Worm (Caenorhabditis elegans) whole organism, young adult: ENCODE results near the gene C09E9.1.
A peak's percentile ranks its signal among the peaks of the same experiment; 100 is the strongest.

Source experiments
- B0035.1 ChIP-seq: sonication (generic microtip); optimal IDR thresholded peaks from 2 replicates; lab custom pipeline; 2016; ENCODE audit warnings: missing genetic modification characterization, mild to moderate bottlenecking, missing compliant biosample characterization, missing genotype, missing genetic modification reagents
- B0261.1 ChIP-seq: sonication (generic microtip); optimal IDR thresholded peaks from 2 replicates; lab custom pipeline; 2016; ENCODE audit warnings: mild to moderate bottlenecking, missing genetic modification characterization, moderate library complexity, missing compliant biosample characterization
- B0336.3 ChIP-seq: fragments of 200-800 bp; sonication (Bioruptor generic); IDR thresholded peaks from 2 replicates; pipeline ENCODE4 v1.3.6; 2022; ENCODE audit warnings: missing genetic modification characterization, missing compliant biosample characterization
- F33H1.4 ChIP-seq: fragments of 200-800 bp; sonication (Bioruptor generic); IDR thresholded peaks from 2 replicates; pipeline ENCODE4 v1.3.6; 2022; ENCODE audit warnings: missing genetic modification reagents, missing genetic modification characterization, missing compliant biosample characterization
- F49E8.2 ChIP-seq: sonication (generic microtip); optimal IDR thresholded peaks from 3 replicates; lab custom pipeline; 2017; ENCODE audit warnings: missing genetic modification characterization, mild to moderate bottlenecking, missing compliant biosample characterization, antibody characterized with exemption, moderate library complexity; ENCODE audit not compliant: insufficient read depth
- F57A8.1 ChIP-seq: fragments of 200-800 bp; sonication (Bioruptor generic); optimal IDR thresholded peaks from 2 replicates; lab custom pipeline; 2018; ENCODE audit warnings: mild to moderate bottlenecking, missing genetic modification characterization, moderate library complexity, missing compliant biosample characterization
- K12H6.12 ChIP-seq: fragments of 200-800 bp; sonication (Bioruptor generic); optimal IDR thresholded peaks from 2 replicates; lab custom pipeline; 2018; ENCODE audit warnings: mild to moderate bottlenecking, missing genetic modification characterization, missing compliant biosample characterization
- Y67H2A.10 ChIP-seq: fragments of 200-800 bp; sonication (Bioruptor generic); conservative IDR thresholded peaks from 2 replicates; pipeline ENCODE4 v1.3.6; 2022; ENCODE audit warnings: missing genetic modification reagents, missing genetic modification characterization, missing compliant biosample characterization
- ZK185.1 ChIP-seq: sonication (generic microtip); optimal IDR thresholded peaks from 2 replicates; lab custom pipeline; 2016; ENCODE audit warnings: mild to moderate bottlenecking, missing genetic modification characterization, missing compliant biosample characterization; ENCODE audit not compliant: poor library complexity, severe bottlenecking
- aptf-2 ChIP-seq: fragments of 200-800 bp; sonication (Bioruptor generic); conservative IDR thresholded peaks from 2 replicates; pipeline ENCODE4 v1.3.6; 2022; ENCODE audit warnings: missing genetic modification reagents, missing genetic modification characterization, missing compliant biosample characterization
- attf-3 ChIP-seq: fragments of 200-800 bp; sonication (Bioruptor generic); conservative IDR thresholded peaks from 2 replicates; pipeline ENCODE4 v1.3.6; 2022; ENCODE audit warnings: missing genetic modification reagents, missing genetic modification characterization, missing compliant biosample characterization
- ceh-100 ChIP-seq: fragments of 200-800 bp; sonication (Bioruptor generic); IDR thresholded peaks from 2 replicates; pipeline ENCODE4 v1.3.6; 2022; ENCODE audit warnings: missing genetic modification reagents, missing genetic modification characterization, missing compliant biosample characterization
- ceh-27 ChIP-seq: fragments of 200-800 bp; sonication (Bioruptor generic); optimal IDR thresholded peaks from 2 replicates; lab custom pipeline; 2018; ENCODE audit warnings: mild to moderate bottlenecking, missing genetic modification characterization, moderate library complexity, missing compliant biosample characterization
- chd-7 ChIP-seq: sonication (generic microtip); optimal IDR thresholded peaks from 2 replicates; lab custom pipeline; 2016; ENCODE audit warnings: mild to moderate bottlenecking, missing genetic modification characterization, moderate library complexity, missing compliant biosample characterization
- dox-1 ChIP-seq: fragments of 200-800 bp; sonication (Bioruptor generic); IDR thresholded peaks from 2 replicates; pipeline ENCODE4 v1.3.6; 2022; ENCODE audit warnings: missing genetic modification reagents, missing genetic modification characterization, missing compliant biosample characterization
- efl-1 ChIP-seq: fragments of 150-350 bp; optimal IDR thresholded peaks from 2 replicates; lab custom pipeline; 2014; ENCODE audit warnings: missing biosample characterization, missing genetic modification reagents, missing genetic modification characterization
- egrh-3 ChIP-seq: fragments of 200-800 bp; sonication (Bioruptor generic); IDR thresholded peaks from 2 replicates; pipeline ENCODE4 v1.3.6; 2022; ENCODE audit warnings: missing genetic modification reagents, missing genetic modification characterization, missing compliant biosample characterization
- hmg-20 ChIP-seq: fragments of 200-800 bp; sonication (Bioruptor generic); IDR thresholded peaks from 2 replicates; pipeline ENCODE4 v1.3.6; 2022; ENCODE audit warnings: missing genetic modification reagents, missing genetic modification characterization, missing compliant biosample characterization
- lag-1 ChIP-seq: fragments of 200-800 bp; sonication (Bioruptor generic); IDR thresholded peaks from 2 replicates; pipeline ENCODE4 v1.3.6; 2022; ENCODE audit warnings: missing genetic modification reagents, missing genetic modification characterization, missing compliant biosample characterization
- lir-1 ChIP-seq: fragments of 200-800 bp; sonication (Bioruptor generic); conservative IDR thresholded peaks from 2 replicates; pipeline ENCODE4 v1.3.6; 2022; ENCODE audit warnings: missing genetic modification reagents, missing genetic modification characterization, missing compliant biosample characterization
- lsy-27 ChIP-seq: sonication (generic microtip); optimal IDR thresholded peaks from 2 replicates; lab custom pipeline; 2017; ENCODE audit warnings: missing genetic modification characterization, mild to moderate bottlenecking, missing compliant biosample characterization, antibody characterized with exemption, missing genotype, borderline replicate concordance; ENCODE audit not compliant: insufficient read depth
- madf-3 ChIP-seq: fragments of 200-800 bp; sonication (Bioruptor generic); IDR thresholded peaks from 2 replicates; pipeline ENCODE4 v1.3.6; 2022; ENCODE audit warnings: missing genetic modification reagents, missing genetic modification characterization, missing compliant biosample characterization
- madf-6 ChIP-seq: fragments of 200-800 bp; sonication (Bioruptor generic); IDR thresholded peaks from 2 replicates; pipeline ENCODE4 v1.3.6; 2022; ENCODE audit warnings: missing genetic modification reagents, missing genetic modification characterization, missing compliant biosample characterization
- mcd-1 ChIP-seq: fragments of 200-800 bp; sonication (Bioruptor generic); IDR thresholded peaks from 2 replicates; pipeline ENCODE4 v1.3.6; 2022; ENCODE audit warnings: missing genetic modification reagents, missing genetic modification characterization, missing compliant biosample characterization
- nfya-2 ChIP-seq: fragments of 200-800 bp; sonication (Bioruptor generic); IDR thresholded peaks from 2 replicates; pipeline ENCODE4 v1.3.6; 2022; ENCODE audit warnings: missing genetic modification reagents, missing genetic modification characterization, missing compliant biosample characterization
- nhr-179 ChIP-seq: sonication (generic microtip); optimal IDR thresholded peaks from 2 replicates; lab custom pipeline; 2016; ENCODE audit warnings: mild to moderate bottlenecking, missing genetic modification characterization, missing compliant biosample characterization
- nhr-27 ChIP-seq: fragments of 200-800 bp; sonication (Bioruptor generic); optimal IDR thresholded peaks from 2 replicates; lab custom pipeline; 2018; ENCODE audit warnings: mild to moderate bottlenecking, missing genetic modification characterization, moderate library complexity, missing compliant biosample characterization
- sdz-38 ChIP-seq: sonication (generic microtip); optimal IDR thresholded peaks from 2 replicates; lab custom pipeline; 2016; ENCODE audit warnings: missing genotype, missing genetic modification characterization, missing compliant biosample characterization
- snpc-1.1 ChIP-seq: sonication (generic microtip); optimal IDR thresholded peaks from 2 replicates; lab custom pipeline; 2017; ENCODE audit warnings: missing genetic modification characterization, mild to moderate bottlenecking, missing compliant biosample characterization, antibody characterized with exemption, moderate library complexity, missing genotype, missing genetic modification reagents; ENCODE audit not compliant: insufficient read depth
- tbx-9 ChIP-seq: sonication (generic microtip); optimal IDR thresholded peaks from 2 replicates; lab custom pipeline; 2016; ENCODE audit warnings: borderline replicate concordance, missing genetic modification characterization, inconsistent platforms, missing compliant biosample characterization
- zfh-2 ChIP-seq: fragments of 200-800 bp; sonication (Bioruptor generic); conservative IDR thresholded peaks from 2 replicates; pipeline ENCODE4 v1.3.6; 2022; ENCODE audit warnings: missing genetic modification reagents, missing genetic modification characterization, missing compliant biosample characterization
- zim-3 ChIP-seq: sonication (generic microtip); optimal IDR thresholded peaks from 2 replicates; lab custom pipeline; 2017; ENCODE audit warnings: mild to moderate bottlenecking, missing genetic modification characterization, moderate library complexity, missing compliant biosample characterization

C09E9.1 gene

DNA sequence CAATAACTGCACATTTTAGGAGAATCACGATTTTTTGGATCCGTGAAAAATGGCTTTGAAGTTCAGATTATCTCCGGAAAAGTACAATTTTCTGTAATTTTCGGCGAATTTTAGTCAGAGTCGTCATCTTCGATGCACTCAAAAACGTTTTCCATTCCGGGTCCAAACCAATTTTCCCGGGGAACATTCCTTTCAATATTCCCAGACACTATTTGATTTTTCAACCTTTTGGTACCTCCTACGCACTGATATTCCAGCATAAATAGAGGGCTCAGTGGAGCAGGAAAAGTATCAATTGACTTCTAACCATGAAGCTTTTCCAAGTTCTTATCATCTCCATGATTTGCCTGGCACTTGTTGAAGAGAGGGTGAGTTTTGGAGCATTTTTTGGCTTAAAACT lies 43.1 kb upstream of the C09E9.1 start, which contains the start of gene W09G12.6:
TSS of gene W09G12.6 (plus strand) at position 301 of the 400 bp plus-strand sequence.
- TF ChIP-seq zim-3 (no peak), B0336.3 (GFP tag; lab: Robert Waterston, UW) (no peak), lsy-27 (no peak), sdz-38 (no peak), nhr-27 (tag; lab: Kevin White, UChicago) (no peak), B0261.1 (tag; lab: Kevin White, UChicago) (no peak), K12H6.12 (no peak), chd-7 (tag; lab: Kevin White, UChicago) (no peak), aptf-2 (GFP tag; lab: Robert Waterston, UW) (no peak)

DNA sequence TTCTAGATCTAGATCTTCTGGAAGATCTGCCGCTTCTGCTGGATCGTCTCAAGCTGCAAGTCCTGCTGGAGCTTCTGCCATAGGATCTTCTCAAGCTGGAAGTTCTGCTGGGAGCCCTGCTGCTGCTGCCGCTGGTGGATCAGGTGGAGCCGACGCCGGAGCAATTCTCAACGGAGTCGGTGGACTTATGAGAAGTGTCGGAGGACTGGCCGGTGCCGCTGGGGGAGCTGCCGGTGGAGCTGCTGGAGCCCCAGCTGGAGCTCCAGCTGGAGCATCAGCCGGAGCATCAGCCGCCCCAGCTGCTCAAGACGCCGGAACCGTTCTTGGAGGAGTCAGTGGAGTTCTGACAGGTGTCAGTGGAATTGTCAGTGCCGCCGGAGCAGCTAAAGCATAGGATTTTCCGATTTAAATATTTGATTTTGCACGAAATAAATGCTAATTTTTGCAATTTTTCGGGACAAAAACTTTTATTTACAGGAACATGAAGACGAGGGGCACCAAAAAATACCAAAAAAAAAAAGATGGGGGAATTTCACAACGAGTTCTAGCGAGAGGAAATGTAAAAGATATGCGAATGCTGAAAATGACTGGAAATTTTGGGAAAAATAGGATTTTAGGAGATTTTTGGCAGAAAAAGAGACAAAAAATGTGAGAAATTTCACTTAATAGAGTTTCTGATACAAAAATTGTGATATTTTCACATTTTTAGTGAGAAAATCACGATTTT lies 42.1 kb upstream of the C09E9.1 start:
- TF ChIP-seq attf-3 (GFP tag; lab: Robert Waterston, UW) = no peak
- TF ChIP-seq dox-1 (GFP tag; lab: Robert Waterston, UW) = 0 out of 2 replicates have a peak, but pooled peaks have one; percentile 19
- TF ChIP-seq B0261.1 (tag; lab: Kevin White, UChicago) = no peak
- 0 out of 2 replicates have a peak, but pooled peaks have one; percentile 28 for TF ChIP-seq madf-6 (GFP tag; lab: Robert Waterston, UW)
- no peak for TF ChIP-seq tbx-9 (tag; lab: Kevin White, UChicago)
- no peak for TF ChIP-seq lag-1
- TF ChIP-seq madf-3 (GFP tag; lab: Robert Waterston, UW) = no peak
- TF ChIP-seq mcd-1 = 0 out of 2 replicates have a peak, but pooled peaks have one; percentile 23
- no peak for TF ChIP-seq nfya-2 (GFP tag; lab: Robert Waterston, UW)
- TF ChIP-seq chd-7 (tag; lab: Kevin White, UChicago) = peak; percentile 27
- TF ChIP-seq zfh-2 (GFP tag; lab: Robert Waterston, UW) = peak; percentile 96
- peak; percentile 98 for TF ChIP-seq egrh-3
- no peak for TF ChIP-seq ZK185.1 (tag; lab: Kevin White, UChicago)

DNA sequence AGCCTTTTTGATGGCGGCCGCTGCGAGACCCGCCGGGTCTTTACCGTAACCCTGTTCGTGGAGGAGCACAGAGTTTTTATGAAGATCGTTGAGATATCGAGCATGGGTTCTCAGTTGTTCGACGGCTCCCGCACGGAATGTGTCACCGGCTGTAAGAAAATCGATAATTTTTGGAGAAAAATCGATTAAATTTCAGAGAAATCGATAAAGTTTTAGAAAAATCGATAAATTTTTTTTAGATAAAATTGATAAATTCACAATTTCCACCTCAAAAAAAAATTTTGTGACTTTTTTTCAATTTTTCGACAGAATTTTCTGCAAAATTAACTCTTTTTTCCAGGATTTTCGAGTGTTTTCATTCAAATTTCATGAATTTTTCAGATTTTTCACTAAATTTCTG lies 39.9 kb upstream of the C09E9.1 start:
- TF ChIP-seq ceh-27 (GFP tag; lab: Kevin White, UChicago) (no peak), Y67H2A.10 (GFP tag; lab: Robert Waterston, UW) (no peak), ceh-100 (GFP tag; lab: Robert Waterston, UW) (no peak)

DNA sequence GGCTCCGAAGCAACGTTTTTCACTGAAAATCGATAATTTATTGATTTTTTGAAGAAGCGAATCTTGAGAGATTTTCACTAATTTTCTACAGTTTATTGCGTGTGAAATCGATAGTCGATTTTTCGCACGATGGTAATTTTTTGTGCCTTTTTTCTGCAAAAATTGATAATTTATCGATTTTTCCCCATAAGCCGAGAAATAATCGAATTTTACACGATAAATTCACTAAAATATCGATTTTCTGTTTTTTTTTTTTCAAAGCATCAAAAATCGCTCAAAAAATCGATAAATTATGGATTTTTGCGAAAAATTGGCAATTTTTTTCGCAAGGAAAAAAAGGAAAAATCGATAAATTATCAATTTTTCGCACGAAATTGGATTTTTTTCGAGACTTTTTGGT lies 38.9 kb upstream of the C09E9.1 start:
- TF ChIP-seq F57A8.1 (GFP tag; lab: Kevin White, UChicago) (no peak), nhr-179 (no peak), tbx-9 (tag; lab: Kevin White, UChicago) (no peak), F49E8.2 (no peak), B0035.1 (tag; lab: Kevin White, UChicago) (no peak), F33H1.4 (GFP tag; lab: Robert Waterston, UW) (no peak), lir-1 (GFP tag; lab: Robert Waterston, UW) (no peak), snpc-1.1 (no peak), hmg-20 (GFP tag; lab: Robert Waterston, UW) (no peak), efl-1 (GFP tag; lab: Kevin White, UChicago) (no peak), nhr-27 (tag; lab: Kevin White, UChicago) (no peak)
